Fruit fly (Drosophila melanogaster) whole organism, embryonic: ENCODE results near the gene ebi.

Experiments
- ATbp ChIP-seq: fragments of 200-800 bp; sonication (Bioruptor generic); optimal IDR thresholded peaks from 2 replicates; lab custom pipeline; 2017; ENCODE audit warnings: missing biosample characterization, mild to moderate bottlenecking, missing genetic modification characterization, missing genetic modification reagents
- Abd-B ChIP-seq: fragments of 200-800 bp; sonication (Bioruptor generic); optimal IDR thresholded peaks from 2 replicates; lab custom pipeline; 2018; ENCODE audit warnings: missing biosample characterization, mild to moderate bottlenecking, missing genetic modification characterization, moderate library complexity
- BtbVII ChIP-seq: fragments of 200-800 bp; sonication (Bioruptor generic); optimal IDR thresholded peaks from 3 replicates; lab custom pipeline; 2017; ENCODE audit warnings: missing biosample characterization, mild to moderate bottlenecking, missing genetic modification characterization
- CG10147 ChIP-seq: fragments of 200-800 bp; sonication (Bioruptor generic); optimal IDR thresholded peaks from 2 replicates; lab custom pipeline; 2019; ENCODE audit warnings: missing biosample characterization, mild to moderate bottlenecking, missing genetic modification characterization, moderate library complexity
- CG1024 ChIP-seq: fragments of 200-800 bp; sonication (Bioruptor generic); IDR thresholded peaks from 2 replicates; pipeline ENCODE4 v1.3.6; 2022; ENCODE audit warnings: missing biosample characterization, missing genetic modification characterization
- CG10267 ChIP-seq: fragments of 200-800 bp; sonication (Bioruptor generic); optimal IDR thresholded peaks from 2 replicates; lab custom pipeline; 2018; ENCODE audit warnings: missing biosample characterization, mild to moderate bottlenecking, missing genetic modification characterization, moderate library complexity
- CG10431 ChIP-seq: fragments of 200-800 bp; sonication (Bioruptor generic); optimal IDR thresholded peaks from 3 replicates; lab custom pipeline; 2018; ENCODE audit warnings: missing biosample characterization, mild to moderate bottlenecking, missing genetic modification characterization
- CG10462 ChIP-seq: fragments of 200-800 bp; sonication (Bioruptor generic); optimal IDR thresholded peaks from 2 replicates; lab custom pipeline; 2016; ENCODE audit warnings: missing biosample characterization, missing genetic modification characterization
- CG12104 ChIP-seq: fragments of 200-800 bp; sonication (Bioruptor generic); optimal IDR thresholded peaks from 3 replicates; lab custom pipeline; 2016; ENCODE audit warnings: missing biosample characterization, missing genetic modification characterization
- CG12391 ChIP-seq: fragments of 200-800 bp; sonication (Bioruptor generic); optimal IDR thresholded peaks from 3 replicates; lab custom pipeline; 2018; ENCODE audit warnings: missing biosample characterization, mild to moderate bottlenecking, missing genetic modification characterization, moderate library complexity
- CG13287 ChIP-seq: fragments of 200-800 bp; sonication (Bioruptor generic); IDR thresholded peaks from 2 replicates; pipeline ENCODE4 v1.3.6; 2022; ENCODE audit warnings: missing biosample characterization, missing genetic modification characterization; ENCODE audit not compliant: partially characterized antibody
- CG14667 ChIP-seq: fragments of 200-800 bp; sonication (Bioruptor generic); IDR thresholded peaks from 2 replicates; pipeline ENCODE4 v1.3.6; 2022; ENCODE audit warnings: missing biosample characterization, missing genetic modification characterization
- CG15696 ChIP-seq: fragments of 200-800 bp; sonication (Bioruptor generic); optimal IDR thresholded peaks from 2 replicates; lab custom pipeline; 2019; ENCODE audit warnings: missing biosample characterization, mild to moderate bottlenecking, missing genetic modification characterization, moderate library complexity
- CG1832 ChIP-seq: fragments of 200-800 bp; sonication (Bioruptor generic); optimal IDR thresholded peaks from 2 replicates; lab custom pipeline; 2017; ENCODE audit warnings: missing biosample characterization, mild to moderate bottlenecking, missing genetic modification characterization, inconsistent platforms
- CG8388 ChIP-seq: fragments of 200-800 bp; sonication (Bioruptor generic); optimal IDR thresholded peaks from 2 replicates; lab custom pipeline; 2019; ENCODE audit warnings: missing biosample characterization, mild to moderate bottlenecking, missing genetic modification characterization, moderate library complexity
- CG9797 ChIP-seq: fragments of 200-800 bp; sonication (Bioruptor generic); optimal IDR thresholded peaks from 3 replicates; lab custom pipeline; 2018; ENCODE audit warnings: missing biosample characterization, mild to moderate bottlenecking, missing genetic modification characterization
- CHES-1-like ChIP-seq: fragments of 200-800 bp; sonication (Bioruptor generic); optimal IDR thresholded peaks from 2 replicates; lab custom pipeline; 2016; ENCODE audit warnings: missing biosample characterization, missing genetic modification characterization
- Deaf1 ChIP-seq: fragments of 200-800 bp; optimal IDR thresholded peaks from 3 replicates; lab custom pipeline; 2019; ENCODE audit warnings: missing biosample characterization, mild to moderate bottlenecking, missing genetic modification characterization, moderate library complexity
- E2f1 ChIP-seq: fragments of 200-800 bp; sonication (Bioruptor generic); IDR thresholded peaks from 2 replicates; pipeline ENCODE4 v1.3.6; 2022; ENCODE audit warnings: missing biosample characterization, missing genetic modification characterization
- HLH4C ChIP-seq: fragments of 200-800 bp; sonication (Bioruptor generic); IDR thresholded peaks from 3 replicates; pipeline ENCODE4 v1.3.6; 2022; ENCODE audit warnings: missing biosample characterization, missing genetic modification characterization; ENCODE audit not compliant: partially characterized antibody
- HmgZ ChIP-seq: fragments of 200-800 bp; sonication (Bioruptor generic); optimal IDR thresholded peaks from 2 replicates; lab custom pipeline; 2018; ENCODE audit warnings: missing biosample characterization, mild to moderate bottlenecking, missing genetic modification characterization
- Hmr ChIP-seq: fragments of 200-800 bp; sonication (Bioruptor generic); optimal IDR thresholded peaks from 3 replicates; lab custom pipeline; 2017; ENCODE audit warnings: mild to moderate bottlenecking, missing biosample characterization, missing genetic modification reagents, missing genetic modification characterization
- Hmx ChIP-seq: fragments of 200-800 bp; sonication (Bioruptor generic); optimal IDR thresholded peaks from 2 replicates; lab custom pipeline; 2016; ENCODE audit warnings: missing biosample characterization, missing genetic modification characterization
- Hr3 ChIP-seq: fragments of 200-800 bp; sonication (Bioruptor generic); optimal IDR thresholded peaks from 3 replicates; lab custom pipeline; 2016; ENCODE audit warnings: missing biosample characterization, missing genetic modification characterization
- Hr51 ChIP-seq, 2 experiments: fragments of 200-800 bp; sonication (Bioruptor generic); optimal IDR thresholded peaks; 2 replicates in 1 of 2; 3 replicates in 1 of 2; lab custom pipeline; 2016 to 2018; ENCODE audit warnings: missing biosample characterization in 2 of 2, missing genetic modification characterization in 2 of 2, mild to moderate bottlenecking in 1 of 2, moderate library complexity in 1 of 2
- Oaz ChIP-seq: fragments of 200-800 bp; sonication (Bioruptor generic); IDR thresholded peaks from 2 replicates; pipeline ENCODE4 v1.3.6; 2022; ENCODE audit warnings: missing biosample characterization, missing genetic modification characterization
- Taf1 ChIP-seq: fragments of 200-800 bp; sonication (Bioruptor generic); IDR thresholded peaks from 2 replicates; pipeline ENCODE4 v1.3.6; 2022; ENCODE audit warnings: missing biosample characterization, missing genetic modification characterization
- ac ChIP-seq: fragments of 200-800 bp; sonication (Bioruptor generic); optimal IDR thresholded peaks from 3 replicates; lab custom pipeline; 2017; ENCODE audit warnings: missing biosample characterization, mild to moderate bottlenecking, missing genetic modification characterization
- ase ChIP-seq: fragments of 200-800 bp; sonication (Bioruptor generic); IDR thresholded peaks from 3 replicates; pipeline ENCODE4 v1.3.6; 2022; ENCODE audit warnings: missing biosample characterization, missing genetic modification characterization
- az2 ChIP-seq: fragments of 200-800 bp; sonication (Bioruptor generic); optimal IDR thresholded peaks from 3 replicates; lab custom pipeline; 2016; ENCODE audit warnings: missing biosample characterization, missing genetic modification characterization
- bbx ChIP-seq: fragments of 200-800 bp; sonication (Bioruptor generic); IDR thresholded peaks from 2 replicates; pipeline ENCODE4 v1.3.6; 2022; ENCODE audit warnings: missing biosample characterization, missing genetic modification characterization; ENCODE audit not compliant: partially characterized antibody
- btn ChIP-seq: fragments of 200-800 bp; sonication (Bioruptor generic); optimal IDR thresholded peaks from 2 replicates; lab custom pipeline; 2016; ENCODE audit warnings: missing biosample characterization, missing genetic modification characterization
- cad ChIP-seq: fragments of >200 bp; optimal IDR thresholded peaks from 2 replicates; lab custom pipeline; 2017; ENCODE audit warnings: missing biosample characterization, missing genetic modification characterization
- chm ChIP-seq: fragments of 200-800 bp; sonication (Bioruptor generic); IDR thresholded peaks from 2 replicates; pipeline ENCODE4 v1.3.6; 2022; ENCODE audit warnings: missing biosample characterization, missing genetic modification characterization
- danr ChIP-seq: fragments of 200-800 bp; sonication (Bioruptor generic); IDR thresholded peaks from 2 replicates; pipeline ENCODE4 v1.3.6; 2022; ENCODE audit warnings: missing biosample characterization, missing genetic modification characterization
- dmrt11E ChIP-seq: fragments of 200-800 bp; sonication (Bioruptor generic); optimal IDR thresholded peaks from 3 replicates; lab custom pipeline; 2018; ENCODE audit warnings: missing biosample characterization, mild to moderate bottlenecking, missing genetic modification characterization, moderate library complexity
- emc ChIP-seq: fragments of 200-800 bp; sonication (Bioruptor generic); optimal IDR thresholded peaks from 2 replicates; lab custom pipeline; 2016; ENCODE audit warnings: missing biosample characterization, missing genetic modification characterization
- ems ChIP-seq: fragments of 200-800 bp; sonication (Bioruptor generic); optimal IDR thresholded peaks from 3 replicates; lab custom pipeline; 2016; ENCODE audit warnings: missing biosample characterization, missing genetic modification characterization
- gce ChIP-seq: fragments of 200-800 bp; sonication (Bioruptor generic); IDR thresholded peaks from 3 replicates; pipeline ENCODE4 v1.3.6; 2022; ENCODE audit warnings: missing biosample characterization, missing genetic modification characterization
- ken ChIP-seq: fragments of 200-800 bp; sonication (Bioruptor generic); IDR thresholded peaks from 3 replicates; pipeline ENCODE4 v1.3.6; 2022; ENCODE audit warnings: missing biosample characterization, missing genetic modification characterization
- oc ChIP-seq: fragments of 200-800 bp; sonication (Bioruptor generic); optimal IDR thresholded peaks from 2 replicates; lab custom pipeline; 2018; ENCODE audit warnings: missing biosample characterization, mild to moderate bottlenecking, missing genetic modification characterization, moderate library complexity
- p53 ChIP-seq: fragments of 200-800 bp; sonication (Bioruptor generic); optimal IDR thresholded peaks from 2 replicates; lab custom pipeline; 2016; ENCODE audit warnings: missing biosample characterization, missing genetic modification characterization
- pnt ChIP-seq: fragments of 200-800 bp; sonication (Bioruptor generic); optimal IDR thresholded peaks from 3 replicates; lab custom pipeline; 2016; ENCODE audit warnings: missing biosample characterization, missing genetic modification characterization
- stc ChIP-seq: fragments of 200-800 bp; sonication (Bioruptor generic); IDR thresholded peaks from 2 replicates; pipeline ENCODE4 v1.3.6; 2022; ENCODE audit warnings: missing biosample characterization, missing genetic modification characterization
- wek ChIP-seq: fragments of 200-800 bp; sonication (Bioruptor generic); optimal IDR thresholded peaks from 3 replicates; lab custom pipeline; 2018; ENCODE audit warnings: missing biosample characterization, mild to moderate bottlenecking, missing genetic modification characterization, moderate library complexity
- z ChIP-seq: fragments of 200-800 bp; sonication (Bioruptor generic); IDR thresholded peaks from 3 replicates; pipeline ENCODE4 v1.3.6; 2022; ENCODE audit warnings: missing biosample characterization, missing genetic modification characterization

ebi gene

DNA sequence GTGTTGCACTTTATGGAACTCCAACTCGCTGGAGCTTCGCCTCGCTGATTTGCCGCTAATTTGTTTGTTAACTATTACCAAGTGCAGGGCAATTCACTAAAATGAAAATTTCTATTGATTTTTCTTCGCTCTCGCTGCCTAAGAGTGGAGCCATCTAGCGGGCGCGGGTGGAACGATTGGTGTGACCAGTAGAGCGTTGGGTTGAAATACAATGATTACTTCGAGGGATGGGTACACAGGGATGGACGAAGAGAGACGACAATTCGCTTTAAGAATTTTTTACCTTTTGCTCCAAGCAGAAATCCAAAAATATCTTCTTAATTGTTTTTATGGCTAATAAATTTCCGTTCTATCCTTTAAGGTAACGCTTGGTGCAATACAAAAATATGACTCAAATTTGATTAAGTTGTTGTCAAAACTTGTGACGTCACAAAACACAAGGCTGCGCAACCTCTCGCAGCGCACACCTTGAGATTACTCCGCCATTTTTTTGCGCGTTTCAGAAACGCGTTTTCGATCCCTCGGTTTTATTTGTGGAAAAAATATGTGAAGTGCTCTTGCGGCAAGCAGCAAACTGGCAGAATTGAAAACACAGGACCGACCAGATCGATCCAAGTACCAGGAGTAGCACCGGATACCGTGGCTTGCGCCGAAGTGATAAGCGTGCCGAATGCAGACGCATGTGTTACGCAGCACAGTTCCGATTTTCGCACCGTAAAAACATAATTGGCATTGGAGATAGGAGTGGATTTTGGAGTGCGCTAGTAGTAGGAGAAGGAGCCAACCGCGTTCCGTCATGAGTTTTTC is at the start of gene ebi, which contains the start of gene AP-2alpha (continued):
- TF ChIP-seq az2 (GFP tag; lab: Kevin White, UChicago) (peak; percentile 87), z (peak; percentile 15; the same call in 1 of the 3 replicates), ems (GFP tag; lab: Kevin White, UChicago) (peak; percentile 85), CG14667 (GFP tag; lab: Robert Waterston, UW) (peak; percentile 86), ac (GFP tag; lab: Kevin White, UChicago) (peak; percentile 14), cad (GFP tag; lab: Kevin White, UChicago) (no peak), CG12391 (tag; lab: Kevin White, UChicago) (peak; percentile 93), gce (GFP tag; lab: Robert Waterston, UW) (peak; percentile 63; the same call in 2 of the 3 replicates), bbx (GFP tag; lab: Robert Waterston, UW) (no peak), wek (no peak), chm (GFP tag; lab: Robert Waterston, UW) (peak; percentile 78), BtbVII (GFP tag; lab: Kevin White, UChicago) (no peak), Abd-B (GFP tag; lab: Kevin White, UChicago) (peak; percentile 91), dmrt11E (peak; percentile 84), Hr51 (GFP tag; optimal IDR thresholded peaks at IDR 0.05; lab: Kevin White, UChicago) (peak; percentile 74 to 90), CHES-1-like (peak; percentile 97), HLH4C (GFP tag; lab: Robert Waterston, UW) (no peak), btn (GFP tag; lab: Kevin White, UChicago) (peak; percentile 80), Taf1 (GFP tag; lab: Robert Waterston, UW) (peak; percentile 77), Hmr (peak; percentile 88), emc (GFP tag; lab: Kevin White, UChicago) (peak; percentile 80), CG1024 (GFP tag; lab: Robert Waterston, UW) (0 out of 2 replicates have a peak, but pooled peaks have one; percentile 24), CG15696 (tag; lab: Kevin White, UChicago) (peak; percentile 83), Deaf1 (tag; lab: Kevin White, UChicago) (no peak), oc (no peak), Hr3 (GFP tag; lab: Kevin White, UChicago) (peak; percentile 93), CG10462 (peak; percentile 88), E2f1 (GFP tag; lab: Robert Waterston, UW) (peak; percentile 84), ATbp (GFP tag; lab: Kevin White, UChicago) (peak; percentile 63), p53 (GFP tag; lab: Kevin White, UChicago) (peak; percentile 90), Hmx (GFP tag; lab: Kevin White, UChicago) (peak; percentile 66), stc (GFP tag; lab: Robert Waterston, UW) (0 out of 2 replicates have a peak, but pooled peaks have one; percentile 45), pnt (GFP tag; lab: Kevin White, UChicago) (peak; percentile 95), CG10147 (GFP tag; lab: Kevin White, UChicago) (peak; percentile 73), CG1832 (GFP tag; lab: Kevin White, UChicago) (no peak), HmgZ (tag; lab: Kevin White, UChicago) (peak; percentile 89), CG8388 (GFP tag; lab: Kevin White, UChicago) (peak; percentile 68), ase (GFP tag; lab: Robert Waterston, UW) (peak; percentile 71; the same call in 2 of the 3 replicates), danr (GFP tag; lab: Robert Waterston, UW) (peak; percentile 87), CG12104 (GFP tag; lab: Kevin White, UChicago) (peak; percentile 86), CG9797 (GFP tag; lab: Kevin White, UChicago) (peak; percentile 92), ken (peak; percentile 87), Oaz (GFP tag; lab: Robert Waterston, UW) (peak; percentile 81), CG10267 (tag; lab: Kevin White, UChicago) (peak; percentile 78), CG10431 (GFP tag; lab: Kevin White, UChicago) (peak; percentile 70), CG13287 (peak; percentile 32; the same call in 1 of the 2 replicates)
